Fruit fly (Drosophila melanogaster) whole organism, wandering third instar larva: Measurements from ENCODE around the gene CG32112.

Experiments
- Jra ChIP-seq: sonication (Bioruptor generic); optimal IDR thresholded peaks from 2 replicates; lab custom pipeline; 2016; ENCODE audit warnings: missing biosample characterization, missing genetic modification characterization
- Myc ChIP-seq: fragments of >200 bp; optimal IDR thresholded peaks from 2 replicates; lab custom pipeline; 2017
- psq ChIP-seq: fragments of 200-800 bp; sonication (Bioruptor generic); optimal IDR thresholded peaks from 3 replicates; lab custom pipeline; 2017; ENCODE audit warnings: missing biosample characterization, mild to moderate bottlenecking, missing genetic modification characterization, moderate library complexity

DNA sequence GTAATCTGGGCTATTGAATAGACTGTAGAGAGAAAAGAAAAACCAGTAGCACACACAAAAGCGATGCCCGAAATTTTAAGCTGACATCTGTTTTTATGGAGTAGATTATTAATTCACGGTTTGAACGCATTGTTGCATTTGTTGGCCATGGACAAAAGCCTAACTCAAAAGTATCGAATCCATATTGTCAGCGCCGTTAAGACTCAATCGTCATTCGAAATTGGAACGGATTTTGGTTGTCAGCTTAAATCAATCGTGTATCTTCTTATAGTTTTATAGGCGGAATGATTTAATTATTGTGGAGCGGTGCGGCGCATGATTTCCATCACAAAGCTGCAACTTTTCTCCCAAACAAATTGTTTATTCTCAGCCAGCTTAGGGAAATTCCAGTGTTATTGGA lies 30.1 kb upstream of the CG32112 start:
- TF ChIP-seq psq (no peak), Myc (no peak), Jra (GFP tag; lab: Kevin White, UChicago) (no peak)
